Fruit fly (Drosophila melanogaster): ENCODE results near the gene CG32270.

Gene CG32270

DNA sequence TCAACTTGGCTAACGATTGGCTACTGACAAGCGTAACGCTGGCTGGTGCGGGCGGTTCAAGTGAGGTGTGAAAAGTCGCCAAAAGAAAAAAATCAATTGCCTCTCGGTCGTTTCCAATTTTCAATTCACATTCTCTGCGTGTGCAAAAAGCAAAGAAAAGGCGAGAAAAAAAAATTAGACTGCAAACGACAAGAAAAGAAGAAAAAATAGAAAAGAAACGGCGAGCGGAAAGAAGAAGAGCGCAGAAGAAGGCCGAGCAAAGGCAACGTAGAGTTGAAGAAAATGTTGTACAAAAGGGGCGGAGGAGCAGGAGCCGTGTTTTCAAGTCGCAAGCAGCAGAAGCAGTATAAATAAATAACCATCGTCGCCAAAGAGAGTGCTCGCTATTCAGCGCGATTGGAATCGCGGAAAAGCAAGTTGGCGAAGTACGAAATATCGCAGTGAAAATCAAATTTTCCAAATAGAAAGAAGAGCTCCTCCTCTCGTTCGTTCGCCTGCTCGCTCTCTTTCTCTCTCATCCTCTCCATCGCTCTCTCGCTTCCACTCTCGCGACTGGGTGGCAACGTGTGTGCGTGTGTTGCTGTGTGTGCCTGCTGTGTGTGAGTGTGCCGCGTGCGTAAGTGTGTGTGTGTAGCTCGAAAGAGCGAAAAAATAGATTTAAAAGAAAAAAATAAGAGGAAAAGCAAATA is 17.1 kb upstream of the CG32270 start (continued):
- TF ChIP-seq HLHmδ (GFP tag; optimal IDR thresholded peaks at IDR 0.05), result peak; percentile 46
- no peak for TF ChIP-seq gfzf (GFP tag; optimal IDR thresholded peaks at IDR 0.05)
- TF ChIP-seq Hr78 (GFP tag; optimal IDR thresholded peaks at IDR 0.05), result no peak

DNA sequence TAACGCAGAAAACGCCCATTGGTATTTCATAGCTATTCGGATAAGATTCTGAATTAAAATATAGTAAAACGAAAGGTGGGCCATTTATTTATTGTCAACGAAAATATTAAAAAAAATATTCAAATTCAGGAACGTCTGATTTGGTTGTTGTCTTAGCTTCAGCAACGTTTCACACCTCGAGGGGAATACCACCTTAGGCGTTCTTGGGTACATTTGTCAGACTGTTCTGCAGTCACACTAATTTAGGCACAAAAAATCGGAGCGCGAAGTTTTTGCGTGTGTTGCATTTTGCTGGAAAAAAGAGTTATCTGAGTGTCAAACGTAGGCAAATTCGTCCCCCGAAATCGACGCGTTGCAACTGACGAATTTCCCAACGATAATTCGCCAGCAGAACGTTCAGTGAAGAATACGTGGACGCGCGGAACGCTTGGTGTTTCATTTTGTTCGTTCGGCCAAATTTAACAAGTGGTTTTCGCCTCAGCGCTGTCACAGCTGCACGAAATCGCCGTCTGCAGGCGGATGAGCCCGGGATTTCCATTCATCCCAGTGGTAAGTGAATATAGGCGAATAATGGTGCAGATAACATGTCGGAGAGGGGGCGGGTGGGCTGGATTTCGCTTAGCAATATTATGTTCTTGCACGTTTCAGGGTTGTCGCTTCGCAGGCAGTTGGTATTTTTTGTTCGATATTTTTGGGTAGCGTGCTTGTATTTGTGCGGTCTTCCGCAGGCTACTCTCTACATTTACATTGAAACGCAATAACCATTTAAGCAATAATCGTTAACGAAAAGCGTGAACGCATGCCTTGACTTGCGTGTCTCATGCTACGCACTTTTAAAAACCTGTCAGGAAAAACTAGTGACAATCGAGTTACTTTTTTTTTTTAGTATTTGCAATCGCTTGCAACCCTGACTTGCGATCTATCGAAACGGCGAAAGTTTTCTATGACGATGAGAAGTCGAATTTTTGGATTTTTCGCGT is 16.2 kb upstream of the CG32270 start, which contains the start of gene Larp4B:
Gene Larp4B, plus strand, starts transcription at position 99 of the 980 bp plus-strand sequence.
- no peak for TF ChIP-seq CG34376 (GFP tag; optimal IDR thresholded peaks at IDR 0.05)
- TF ChIP-seq CG13624 (GFP tag; optimal IDR thresholded peaks at IDR 0.05), result peak; percentile 58
- peak; percentile 77 for TF ChIP-seq sqz (GFP tag; optimal IDR thresholded peaks at IDR 0.05)
- TF ChIP-seq CG18476 (GFP tag; optimal IDR thresholded peaks at IDR 0.05), result no peak
- no peak for TF ChIP-seq emc (GFP tag; optimal IDR thresholded peaks at IDR 0.05)
- TF ChIP-seq B-H2 (GFP tag; optimal IDR thresholded peaks at IDR 0.05), result peak; percentile 28
- TF ChIP-seq E2f2 (GFP tag; IDR thresholded peaks at IDR 0.05), result peak; percentile 79
- peak; percentile 72 for TF ChIP-seq CG16813 (GFP tag; IDR thresholded peaks at IDR 0.05; ENCODE audit: partially characterized antibody)
- TF ChIP-seq MTF-1 (GFP tag; optimal IDR thresholded peaks at IDR 0.05; ENCODE audit: borderline replicate concordance), result no peak
- peak; percentile 11 for TF ChIP-seq nom (GFP tag; optimal IDR thresholded peaks at IDR 0.05)
- no peak for TF ChIP-seq Hey (tag; optimal IDR thresholded peaks at IDR 0.05)
- TF ChIP-seq CG30020 (tag; optimal IDR thresholded peaks at IDR 0.05), result no peak
- peak; percentile 54 for TF ChIP-seq phol (tag; optimal IDR thresholded peaks at IDR 0.05)
- no peak for TF ChIP-seq Kr (GFP tag; optimal IDR thresholded peaks at IDR 0.05)
- peak; percentile 61 for TF ChIP-seq HmgZ (tag; optimal IDR thresholded peaks at IDR 0.05)
- peak; percentile 47 for TF ChIP-seq CG3847 (GFP tag; IDR thresholded peaks at IDR 0.05)
- TF ChIP-seq Ets97D (GFP tag; optimal IDR thresholded peaks at IDR 0.05), result peak; percentile 73
- TF ChIP-seq pum (GFP tag; optimal IDR thresholded peaks at IDR 0.05), result no peak
- peak; percentile 27 for TF ChIP-seq CG12659 (GFP tag; optimal IDR thresholded peaks at IDR 0.05)
- peak; percentile 83 for TF ChIP-seq BEAF-32 (GFP tag; optimal IDR thresholded peaks at IDR 0.05)
- TF ChIP-seq Optix (GFP tag; IDR thresholded peaks at IDR 0.05), result no peak
- TF ChIP-seq Nf-YB (GFP tag; optimal IDR thresholded peaks at IDR 0.05), result no peak
- TF ChIP-seq usp (GFP tag; optimal IDR thresholded peaks at IDR 0.05), result no peak
- TF ChIP-seq Bdp1 (GFP tag; optimal IDR thresholded peaks at IDR 0.05), result no peak
- peak; percentile 40 for TF ChIP-seq YL-1 (GFP tag; optimal IDR thresholded peaks at IDR 0.05)
- TF ChIP-seq ash1 (GFP tag; optimal IDR thresholded peaks at IDR 0.05), result no peak
- TF ChIP-seq dmrt99B (tag; optimal IDR thresholded peaks at IDR 0.05), result no peak
- peak; percentile 52 for TF ChIP-seq amos (GFP tag; IDR thresholded peaks at IDR 0.05; ENCODE audit: partially characterized antibody)
- TF ChIP-seq Nf-YA (GFP tag; IDR thresholded peaks at IDR 0.05), result no peak
- peak; percentile 33 for TF ChIP-seq CG3281 (GFP tag; optimal IDR thresholded peaks at IDR 0.05)
- TF ChIP-seq dimm (GFP tag; IDR thresholded peaks at IDR 0.05), result no peak
- no peak for TF ChIP-seq CG7963 (GFP tag; IDR thresholded peaks at IDR 0.05; ENCODE audit: partially characterized antibody)
- no peak for TF ChIP-seq Ptx1 (GFP tag; IDR thresholded peaks at IDR 0.05)
- peak; percentile 6 for TF ChIP-seq CG15601 (tag; optimal IDR thresholded peaks at IDR 0.05)
- TF ChIP-seq crp (GFP tag; optimal IDR thresholded peaks at IDR 0.05), result peak in 1 of 2 experiments; percentile 40
- TF ChIP-seq CG6254 (GFP tag; optimal IDR thresholded peaks at IDR 0.05), result no peak
- TF ChIP-seq Hr3 (GFP tag; optimal IDR thresholded peaks at IDR 0.05), result no peak
- TF ChIP-seq Hr51 (GFP tag; optimal IDR thresholded peaks at IDR 0.05), result no peak
- TF ChIP-seq ERR (GFP tag; optimal IDR thresholded peaks at IDR 0.05), result no peak
- peak; percentile 24 for TF ChIP-seq CG10267 (tag; optimal IDR thresholded peaks at IDR 0.05)
